ENCODE assay signal across 2 fruit fly cellular contexts in genomic region chrX:17357443-17357842, dm6.
A peak's percentile ranks its signal among the peaks of the same experiment; 100 is the strongest.
TF ChIP-seq lines count a peak whose summit lies in the region.

No protein-coding gene starts in this region.

- no peak for TF ChIP-seq CTCF in whole organism, embryonic (GFP tag; optimal IDR thresholded peaks at IDR 0.05; lab: Kevin White, UChicago)

TF ChIP-seq in whole organism, embryonic, 481 proteins besides CTCF, POLR2A, EP300 and RAD21 (continues in another document):
- TF ChIP-seq CG17328 (GFP tag; IDR thresholded peaks at IDR 0.05; lab: Robert Waterston, UW) = peak; percentile 43; the same call in 1 of the 2 replicates
- TF ChIP-seq CG12659 (GFP tag; optimal IDR thresholded peaks at IDR 0.05; lab: Kevin White, UChicago) = no peak
- no peak for TF ChIP-seq hth (optimal IDR thresholded peaks at IDR 0.05; lab: Kevin White, UChicago)
- TF ChIP-seq PHDP (tag; optimal IDR thresholded peaks at IDR 0.05; lab: Kevin White, UChicago) = no peak
- no peak for TF ChIP-seq shn (GFP tag; optimal IDR thresholded peaks at IDR 0.05; lab: Kevin White, UChicago)
- TF ChIP-seq stc (GFP tag; IDR thresholded peaks at IDR 0.05; lab: Robert Waterston, UW) = no peak
- TF ChIP-seq fd64A (GFP tag; optimal IDR thresholded peaks at IDR 0.05; lab: Kevin White, UChicago) = no peak
- TF ChIP-seq CG4820 (GFP tag; optimal IDR thresholded peaks at IDR 0.05; lab: Kevin White, UChicago) = no peak
- TF ChIP-seq NK7.1 (GFP tag; optimal IDR thresholded peaks at IDR 0.05; lab: Kevin White, UChicago) = no peak
- peak; percentile 16 for TF ChIP-seq az2 (GFP tag; optimal IDR thresholded peaks at IDR 0.05; lab: Kevin White, UChicago)
- TF ChIP-seq CG9215 (GFP tag; IDR thresholded peaks at IDR 0.05; lab: Robert Waterston, UW) = no peak
- TF ChIP-seq CG11085 (GFP tag; IDR thresholded peaks at IDR 0.05; lab: Robert Waterston, UW) = no peak
- peak; percentile 7 for TF ChIP-seq Oli (tag; optimal IDR thresholded peaks at IDR 0.05; lab: Kevin White, UChicago)
- TF ChIP-seq Hr51 (GFP tag; optimal IDR thresholded peaks at IDR 0.05; lab: Kevin White, UChicago) = no peak
- no peak for TF ChIP-seq CG1024 (GFP tag; IDR thresholded peaks at IDR 0.05; lab: Robert Waterston, UW)
- TF ChIP-seq CG4617 (GFP tag; optimal IDR thresholded peaks at IDR 0.05; lab: Kevin White, UChicago; ENCODE audit: borderline replicate concordance) = no peak
- 0 out of 2 replicates have a peak, but pooled peaks have one; percentile 14 for TF ChIP-seq ap (GFP tag; IDR thresholded peaks at IDR 0.05; lab: Robert Waterston, UW)
- TF ChIP-seq CG7839 (tag; optimal IDR thresholded peaks at IDR 0.05; lab: Kevin White, UChicago) = peak; percentile 25
- TF ChIP-seq da (GFP tag; optimal IDR thresholded peaks at IDR 0.05; lab: Kevin White, UChicago) = no peak
- TF ChIP-seq CG14050 (GFP tag; IDR thresholded peaks at IDR 0.05; lab: Robert Waterston, UW) = no peak
- no peak for TF ChIP-seq CG8089 (GFP tag; optimal IDR thresholded peaks at IDR 0.05; lab: Kevin White, UChicago)
- no peak for TF ChIP-seq CG15479 (GFP tag; optimal IDR thresholded peaks at IDR 0.05; lab: Kevin White, UChicago)
- TF ChIP-seq Ada2b (GFP tag; IDR thresholded peaks at IDR 0.05; lab: Robert Waterston, UW) = no peak
- no peak for TF ChIP-seq CG8281 (tag; optimal IDR thresholded peaks at IDR 0.05; lab: Kevin White, UChicago)
- no peak for TF ChIP-seq Ravus (GFP tag; IDR thresholded peaks at IDR 0.05; lab: Robert Waterston, UW)
- TF ChIP-seq schlank (tag; optimal IDR thresholded peaks at IDR 0.05; lab: Kevin White, UChicago) = no peak
- TF ChIP-seq CG31224 (GFP tag; IDR thresholded peaks at IDR 0.05; lab: Robert Waterston, UW) = no peak
- no peak for TF ChIP-seq CG14860 (GFP tag; IDR thresholded peaks at IDR 0.05; lab: Robert Waterston, UW; ENCODE audit: partially characterized antibody)
- TF ChIP-seq HLHmδ (GFP tag; optimal IDR thresholded peaks at IDR 0.05; lab: Kevin White, UChicago) = no peak
- TF ChIP-seq seq (GFP tag; IDR thresholded peaks at IDR 0.05; lab: Robert Waterston, UW) = no peak
- no peak for TF ChIP-seq CG13624 (GFP tag; optimal IDR thresholded peaks at IDR 0.05; lab: Kevin White, UChicago)
- no peak for TF ChIP-seq CG1603 (tag; optimal IDR thresholded peaks at IDR 0.05; lab: Kevin White, UChicago)
- no peak for TF ChIP-seq slbo (GFP tag; IDR thresholded peaks at IDR 0.05; lab: Robert Waterston, UW)
- TF ChIP-seq CG14965 (GFP tag; optimal IDR thresholded peaks at IDR 0.05; lab: Kevin White, UChicago; ENCODE audit: borderline replicate concordance) = no peak
- no peak for TF ChIP-seq Hey (tag; optimal IDR thresholded peaks at IDR 0.05; lab: Kevin White, UChicago)
- TF ChIP-seq CG10366 (GFP tag; IDR thresholded peaks at IDR 0.05; lab: Robert Waterston, UW) = no peak
- TF ChIP-seq nerfin-2 (GFP tag; IDR thresholded peaks at IDR 0.05; lab: Robert Waterston, UW; ENCODE audit: partially characterized antibody) = no peak
- no peak for TF ChIP-seq CG9437 (GFP tag; optimal IDR thresholded peaks at IDR 0.05; lab: Kevin White, UChicago)
- TF ChIP-seq D (optimal IDR thresholded peaks at IDR 0.05; lab: Kevin White, UChicago) = no peak
- no peak for TF ChIP-seq D (GFP tag; optimal IDR thresholded peaks at IDR 0.05; lab: Kevin White, UChicago)
- peak; percentile 25 for TF ChIP-seq CG8388 (GFP tag; optimal IDR thresholded peaks at IDR 0.05; lab: Kevin White, UChicago)
- TF ChIP-seq CG11456 (GFP tag; IDR thresholded peaks at IDR 0.05; lab: Robert Waterston, UW) = no peak
- no peak for TF ChIP-seq CG8290 (GFP tag; optimal IDR thresholded peaks at IDR 0.05; lab: Kevin White, UChicago)
- no peak for TF ChIP-seq CG8290 (tag; optimal IDR thresholded peaks at IDR 0.05; lab: Kevin White, UChicago)
- TF ChIP-seq Atf-2 (GFP tag; optimal IDR thresholded peaks at IDR 0.05; lab: Kevin White, UChicago) = no peak
- no peak for TF ChIP-seq Bdp1 (GFP tag; optimal IDR thresholded peaks at IDR 0.05; lab: Kevin White, UChicago)
- no peak for TF ChIP-seq Dip2 (GFP tag; IDR thresholded peaks at IDR 0.05; lab: Robert Waterston, UW)
- TF ChIP-seq Dbx (GFP tag; IDR thresholded peaks at IDR 0.05; lab: Robert Waterston, UW) = no peak

TF ChIP-seq in whole organism, prepupa, 60 proteins besides CTCF, POLR2A, EP300 and RAD21:
- TF ChIP-seq Sox102F (GFP tag; optimal IDR thresholded peaks at IDR 0.05; lab: Kevin White, UChicago) = no peak
- TF ChIP-seq svp (GFP tag; lab: Kevin White, UChicago) = peak; percentile 11
- TF ChIP-seq fkh (GFP tag; optimal IDR thresholded peaks at IDR 0.05; lab: Kevin White, UChicago) = no peak
- TF ChIP-seq Sox15 (GFP tag; optimal IDR thresholded peaks at IDR 0.05; lab: Kevin White, UChicago) = no peak
- TF ChIP-seq fd85E (GFP tag; optimal IDR thresholded peaks at IDR 0.05; lab: Kevin White, UChicago) = no peak
- TF ChIP-seq Ets21C (GFP tag; optimal IDR thresholded peaks at IDR 0.05; lab: Kevin White, UChicago) = no peak
- no peak for TF ChIP-seq CG11902 (GFP tag; optimal IDR thresholded peaks at IDR 0.05; lab: Kevin White, UChicago)
- no peak for TF ChIP-seq Hr4 (GFP tag; optimal IDR thresholded peaks at IDR 0.05; lab: Kevin White, UChicago)
- no peak for TF ChIP-seq vri (GFP tag; optimal IDR thresholded peaks at IDR 0.05; lab: Kevin White, UChicago)

Comparison
In these comparisons a context has a peak if more than half of its experiments do, and no peak if none do; other contexts are left out.
1. Of the 7 proteins assayed by ChIP-seq in both whole organism, embryonic and whole organism, prepupa: peak only in whole organism, embryonic: Sox102F; only in whole organism, prepupa: none; in both: none; in neither: 6.